Fruit fly (Drosophila melanogaster): ENCODE results near the gene Fkbp39.
A peak's percentile ranks its signal among the peaks of the same experiment; 100 is the strongest.

Fkbp39 gene

DNA sequence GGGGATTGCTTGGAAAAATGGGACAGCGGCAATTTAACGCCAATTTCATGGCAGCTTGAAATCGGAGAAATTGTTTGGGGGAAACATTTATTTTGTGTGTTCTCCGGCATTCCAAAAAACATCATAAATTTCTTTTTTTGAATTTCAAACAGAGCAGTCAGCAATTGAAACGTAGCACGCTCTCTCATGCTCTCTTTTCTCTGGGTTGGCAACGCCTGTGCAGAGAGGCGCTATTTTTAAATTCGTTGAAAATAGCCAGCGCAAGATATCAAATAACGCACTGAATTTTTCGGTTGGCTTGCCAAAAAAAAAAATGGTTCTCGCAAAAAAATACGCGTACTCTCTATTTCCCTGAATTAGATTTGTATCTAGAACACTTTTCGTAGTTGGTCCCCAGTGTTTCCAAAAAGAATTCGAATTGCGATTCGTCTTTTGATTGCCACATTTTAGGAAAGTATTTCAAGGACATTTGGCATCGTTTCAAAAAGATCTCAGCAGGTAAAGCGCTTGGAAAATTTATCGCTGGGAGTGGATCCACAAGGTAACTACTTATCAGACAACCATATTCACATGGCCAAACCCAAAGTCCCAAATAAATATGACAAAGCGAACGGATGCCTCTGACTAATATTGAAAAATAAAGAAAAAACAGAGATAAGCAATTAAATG is 46.8 kb downstream of the Fkbp39 start (continued):
- no peak for TF ChIP-seq scrt (GFP tag; optimal IDR thresholded peaks at IDR 0.05)
- TF ChIP-seq pnt (GFP tag; optimal IDR thresholded peaks at IDR 0.05): no peak
- no peak for TF ChIP-seq CG34422 (GFP tag; IDR thresholded peaks at IDR 0.05)
- TF ChIP-seq kay (GFP tag; optimal IDR thresholded peaks at IDR 0.05): peak; percentile 32
- TF ChIP-seq Trl (optimal IDR thresholded peaks at IDR 0.05): peak; percentile 44 to 81
- TF ChIP-seq Trl (GFP tag; optimal IDR thresholded peaks at IDR 0.05): peak; percentile 58
- peak; percentile 84 for TF ChIP-seq stwl (tag; optimal IDR thresholded peaks at IDR 0.05)
- peak; percentile 16 for TF ChIP-seq CG10543 (GFP tag; optimal IDR thresholded peaks at IDR 0.05)
- TF ChIP-seq lbe (GFP tag; optimal IDR thresholded peaks at IDR 0.05): no peak
- TF ChIP-seq Med (GFP tag): peak; percentile 70
- no peak for TF ChIP-seq NfI (GFP tag; optimal IDR thresholded peaks at IDR 0.05)
- peak; percentile 41 for TF ChIP-seq Lhr (GFP tag; optimal IDR thresholded peaks at IDR 0.05)
- peak; percentile 60 for TF ChIP-seq grn (GFP tag; optimal IDR thresholded peaks at IDR 0.05)
- no peak for TF ChIP-seq chm (GFP tag; IDR thresholded peaks at IDR 0.05)
- TF ChIP-seq CG2712 (tag; optimal IDR thresholded peaks at IDR 0.05): peak; percentile 21
- no peak for TF ChIP-seq CG7745 (tag; optimal IDR thresholded peaks at IDR 0.05)
- TF ChIP-seq Six4 (GFP tag; optimal IDR thresholded peaks at IDR 0.05): no peak
- TF ChIP-seq cato (GFP tag; optimal IDR thresholded peaks at IDR 0.05; ENCODE audit: borderline replicate concordance): no peak
- no peak for TF ChIP-seq CG1024 (GFP tag; IDR thresholded peaks at IDR 0.05)
- TF ChIP-seq CG10979 (tag; optimal IDR thresholded peaks at IDR 0.05): no peak
- no peak for TF ChIP-seq CG4730 (GFP tag; IDR thresholded peaks at IDR 0.05)
- no peak for TF ChIP-seq Doc3 (GFP tag; IDR thresholded peaks at IDR 0.05; ENCODE audit: partially characterized antibody)
- TF ChIP-seq CG34376 (GFP tag; optimal IDR thresholded peaks at IDR 0.05): peak; percentile 78
- no peak for TF ChIP-seq Dref (GFP tag; IDR thresholded peaks at IDR 0.05)
- no peak for TF ChIP-seq Bdp1 (GFP tag; optimal IDR thresholded peaks at IDR 0.05)
- no peak for TF ChIP-seq jumu (GFP tag; optimal IDR thresholded peaks at IDR 0.05)
- TF ChIP-seq lola (GFP tag; optimal IDR thresholded peaks at IDR 0.05): no peak
- TF ChIP-seq Myb (GFP tag; optimal IDR thresholded peaks at IDR 0.05): peak; percentile 71
- TF ChIP-seq CG10959 (GFP tag; IDR thresholded peaks at IDR 0.05): no peak
- TF ChIP-seq CG8944 (GFP tag; optimal IDR thresholded peaks at IDR 0.05): peak; percentile 3
- no peak for TF ChIP-seq CG2889 (GFP tag; IDR thresholded peaks at IDR 0.05)
- TF ChIP-seq gfzf (GFP tag; optimal IDR thresholded peaks at IDR 0.05): peak; percentile 53
- TF ChIP-seq Dek (tag; optimal IDR thresholded peaks at IDR 0.05): no peak
- TF ChIP-seq CG30020 (tag; optimal IDR thresholded peaks at IDR 0.05): peak; percentile 29
- TF ChIP-seq CTCF (GFP tag; optimal IDR thresholded peaks at IDR 0.05): peak; percentile 42
- peak; percentile 98 for TF ChIP-seq CG18011 (GFP tag; optimal IDR thresholded peaks at IDR 0.05)
- no peak for TF ChIP-seq CG6813 (GFP tag; optimal IDR thresholded peaks at IDR 0.05)
- TF ChIP-seq ATbp (GFP tag; optimal IDR thresholded peaks at IDR 0.05): no peak
- no peak for TF ChIP-seq croc (GFP tag; conservative IDR thresholded peaks at IDR 0.05)
- TF ChIP-seq sd (tag; optimal IDR thresholded peaks at IDR 0.05): peak; percentile 84
- no peak for TF ChIP-seq ro (GFP tag; IDR thresholded peaks at IDR 0.05)
- no peak for TF ChIP-seq Oaz (GFP tag; IDR thresholded peaks at IDR 0.05)
- TF ChIP-seq Kr (GFP tag; optimal IDR thresholded peaks at IDR 0.05): no peak
- peak; percentile 9 for TF ChIP-seq CG2120 (GFP tag; optimal IDR thresholded peaks at IDR 0.05)
- peak; percentile 64 for TF ChIP-seq pzg (GFP tag; optimal IDR thresholded peaks at IDR 0.05)
- TF ChIP-seq trem (tag; optimal IDR thresholded peaks at IDR 0.05): peak; percentile 37
- no peak for TF ChIP-seq abd-A (tag; optimal IDR thresholded peaks at IDR 0.05)
- no peak for TF ChIP-seq CG6765 (GFP tag; optimal IDR thresholded peaks at IDR 0.05)
- no peak for TF ChIP-seq Deaf1 (tag; optimal IDR thresholded peaks at IDR 0.05)
- TF ChIP-seq CG3407 (GFP tag; optimal IDR thresholded peaks at IDR 0.05): no peak
- peak; percentile 6 for TF ChIP-seq pfk (GFP tag; optimal IDR thresholded peaks at IDR 0.05)

All from whole organism, embryonic.